Worm (Caenorhabditis elegans) whole organism, young adult: ENCODE data around the gene sru-21.
A peak's percentile ranks its signal among the peaks of the same experiment; 100 is the strongest.

ENCODE experiments used
- B0336.3 ChIP-seq: fragments of 200-800 bp; sonication (Bioruptor generic); IDR thresholded peaks from 2 replicates; pipeline ENCODE4 v1.3.6; 2022; ENCODE audit warnings: missing genetic modification characterization, missing compliant biosample characterization
- F23B12.7 ChIP-seq: sonication (generic microtip); optimal IDR thresholded peaks from 2 replicates; lab custom pipeline; 2017; ENCODE audit warnings: missing genetic modification characterization, mild to moderate bottlenecking, missing compliant biosample characterization, antibody characterized with exemption, moderate library complexity; ENCODE audit not compliant: insufficient read depth
- F37B4.10 ChIP-seq: fragments of 200-800 bp; sonication (Bioruptor generic); IDR thresholded peaks from 2 replicates; pipeline ENCODE4 v1.3.6; 2022; ENCODE audit warnings: missing genetic modification characterization, missing compliant biosample characterization
- F55B11.4 ChIP-seq: sonication (generic microtip); optimal IDR thresholded peaks from 2 replicates; lab custom pipeline; 2016; ENCODE audit warnings: missing compliant biosample characterization, missing genetic modification characterization, borderline replicate concordance; ENCODE audit not compliant: insufficient read depth
- K12H6.12 ChIP-seq: fragments of 200-800 bp; sonication (Bioruptor generic); optimal IDR thresholded peaks from 2 replicates; lab custom pipeline; 2018; ENCODE audit warnings: mild to moderate bottlenecking, missing genetic modification characterization, missing compliant biosample characterization
- Y56A3A.18 ChIP-seq: fragments of 200-800 bp; sonication (Bioruptor generic); IDR thresholded peaks from 2 replicates; pipeline ENCODE4 v1.3.6; 2022; ENCODE audit warnings: missing genetic modification reagents, missing genetic modification characterization, missing compliant biosample characterization
- cebp-1 ChIP-seq, 2 experiments: fragments of 200-800 bp in 1 of 2; sonication (Bioruptor generic) in 1 of 2; sonication (generic microtip) in 1 of 2; IDR thresholded peaks in 1 of 2; optimal IDR thresholded peaks in 1 of 2; 2 replicates each; pipeline versions ENCODE4 v1.3.6 to Lab custom; 2017 to 2022; ENCODE audit warnings: missing compliant biosample characterization in 2 of 2, missing genetic modification characterization in 2 of 2, mild to moderate bottlenecking in 1 of 2, missing genetic modification reagents in 1 of 2, moderate library complexity in 1 of 2
- cebp-2 ChIP-seq: fragments of 200-800 bp; sonication (Bioruptor generic); IDR thresholded peaks from 2 replicates; pipeline ENCODE4 v1.3.6; 2022; ENCODE audit warnings: missing genetic modification characterization, missing compliant biosample characterization
- ceh-91 ChIP-seq: fragments of 200-800 bp; sonication (Bioruptor generic); IDR thresholded peaks from 2 replicates; pipeline ENCODE4 v1.3.6; 2022; ENCODE audit warnings: missing genetic modification reagents, missing genetic modification characterization, missing compliant biosample characterization
- chd-7 ChIP-seq: sonication (generic microtip); optimal IDR thresholded peaks from 2 replicates; lab custom pipeline; 2016; ENCODE audit warnings: mild to moderate bottlenecking, missing genetic modification characterization, moderate library complexity, missing compliant biosample characterization
- efl-1 ChIP-seq: fragments of 150-350 bp; optimal IDR thresholded peaks from 2 replicates; lab custom pipeline; 2014; ENCODE audit warnings: missing biosample characterization, missing genetic modification reagents, missing genetic modification characterization
- egrh-3 ChIP-seq: fragments of 200-800 bp; sonication (Bioruptor generic); IDR thresholded peaks from 2 replicates; pipeline ENCODE4 v1.3.6; 2022; ENCODE audit warnings: missing genetic modification reagents, missing genetic modification characterization, missing compliant biosample characterization
- hmg-1.2 ChIP-seq: fragments of 200-800 bp; sonication (Bioruptor generic); IDR thresholded peaks from 2 replicates; pipeline ENCODE4 v1.3.6; 2022; ENCODE audit warnings: missing genetic modification reagents, missing genetic modification characterization, missing compliant biosample characterization
- lsy-27 ChIP-seq: sonication (generic microtip); optimal IDR thresholded peaks from 2 replicates; lab custom pipeline; 2017; ENCODE audit warnings: missing genetic modification characterization, mild to moderate bottlenecking, missing compliant biosample characterization, antibody characterized with exemption, missing genotype, borderline replicate concordance; ENCODE audit not compliant: insufficient read depth
- madf-10 ChIP-seq: sonication (generic microtip); optimal IDR thresholded peaks from 2 replicates; lab custom pipeline; 2016; ENCODE audit warnings: mild to moderate bottlenecking, missing genetic modification characterization, missing compliant biosample characterization
- madf-6 ChIP-seq: fragments of 200-800 bp; sonication (Bioruptor generic); IDR thresholded peaks from 2 replicates; pipeline ENCODE4 v1.3.6; 2022; ENCODE audit warnings: missing genetic modification reagents, missing genetic modification characterization, missing compliant biosample characterization
- mel-28 ChIP-seq: sonication (generic microtip); optimal IDR thresholded peaks from 2 replicates; lab custom pipeline; 2016; ENCODE audit warnings: borderline replicate concordance, mild to moderate bottlenecking, missing genetic modification characterization, missing compliant biosample characterization
- mxl-1 ChIP-seq: sonication (generic microtip); optimal IDR thresholded peaks from 2 replicates; lab custom pipeline; 2016; ENCODE audit warnings: missing genetic modification characterization, missing compliant biosample characterization
- nhr-80 ChIP-seq: sonication (generic microtip); optimal IDR thresholded peaks from 2 replicates; lab custom pipeline; 2016; ENCODE audit warnings: missing genetic modification characterization, missing compliant biosample characterization
- rcor-1 ChIP-seq: fragments of 200-800 bp; sonication (Bioruptor generic); IDR thresholded peaks from 2 replicates; pipeline ENCODE4 v1.3.6; 2022; ENCODE audit warnings: missing genetic modification reagents, missing genetic modification characterization, missing compliant biosample characterization
- sea-2 ChIP-seq: fragments of 200-800 bp; sonication (Bioruptor generic); IDR thresholded peaks from 2 replicates; pipeline ENCODE4 v1.3.6; 2022; ENCODE audit warnings: missing genetic modification characterization, missing compliant biosample characterization
- snpc-1.1 ChIP-seq: sonication (generic microtip); optimal IDR thresholded peaks from 2 replicates; lab custom pipeline; 2017; ENCODE audit warnings: missing genetic modification characterization, mild to moderate bottlenecking, missing compliant biosample characterization, antibody characterized with exemption, moderate library complexity, missing genotype, missing genetic modification reagents; ENCODE audit not compliant: insufficient read depth
- snpc-4 ChIP-seq, 5 experiments: fragments of 150-350 bp in 1 of 5; sonication (generic microtip) in 4 of 5; optimal IDR thresholded peaks; 2 replicates each; lab custom pipeline; 2014 to 2018; ENCODE audit warnings: missing genetic modification characterization in 5 of 5, missing biosample characterization in 3 of 5, antibody characterized with exemption in 2 of 5, mild to moderate bottlenecking in 2 of 5, missing compliant biosample characterization in 2 of 5, missing genotype in 2 of 5, moderate library complexity in 2 of 5, missing genetic modification reagents in 1 of 5
- tbp1 ChIP-seq: fragments of 200-800 bp; sonication (Bioruptor generic); optimal IDR thresholded peaks from 2 replicates; lab custom pipeline; 2018; ENCODE audit warnings: mild to moderate bottlenecking, missing genetic modification characterization, missing compliant biosample characterization
- tbx-9 ChIP-seq: sonication (generic microtip); optimal IDR thresholded peaks from 2 replicates; lab custom pipeline; 2016; ENCODE audit warnings: borderline replicate concordance, missing genetic modification characterization, inconsistent platforms, missing compliant biosample characterization
- tlf-1 ChIP-seq: fragments of 200-800 bp; sonication (Bioruptor generic); optimal IDR thresholded peaks from 2 replicates; lab custom pipeline; 2018; ENCODE audit warnings: mild to moderate bottlenecking, missing genetic modification characterization, missing compliant biosample characterization
- unc-130 ChIP-seq: sonication (generic microtip); optimal IDR thresholded peaks from 2 replicates; lab custom pipeline; 2016; ENCODE audit warnings: missing genetic modification reagents, missing genetic modification characterization, missing compliant biosample characterization
- xnd-1 ChIP-seq: sonication (generic microtip); optimal IDR thresholded peaks from 2 replicates; lab custom pipeline; 2016; ENCODE audit warnings: missing genotype, missing genetic modification reagents, missing genetic modification characterization, missing compliant biosample characterization
- ztf-22 ChIP-seq: fragments of 200-800 bp; sonication (Bioruptor generic); optimal IDR thresholded peaks from 2 replicates; lab custom pipeline; 2018; ENCODE audit warnings: mild to moderate bottlenecking, missing genetic modification characterization, moderate library complexity, missing compliant biosample characterization
- ztf-26 ChIP-seq: sonication (generic microtip); optimal IDR thresholded peaks from 2 replicates; lab custom pipeline; 2017; ENCODE audit warnings: missing genetic modification characterization, missing compliant biosample characterization

sru-21 gene

DNA sequence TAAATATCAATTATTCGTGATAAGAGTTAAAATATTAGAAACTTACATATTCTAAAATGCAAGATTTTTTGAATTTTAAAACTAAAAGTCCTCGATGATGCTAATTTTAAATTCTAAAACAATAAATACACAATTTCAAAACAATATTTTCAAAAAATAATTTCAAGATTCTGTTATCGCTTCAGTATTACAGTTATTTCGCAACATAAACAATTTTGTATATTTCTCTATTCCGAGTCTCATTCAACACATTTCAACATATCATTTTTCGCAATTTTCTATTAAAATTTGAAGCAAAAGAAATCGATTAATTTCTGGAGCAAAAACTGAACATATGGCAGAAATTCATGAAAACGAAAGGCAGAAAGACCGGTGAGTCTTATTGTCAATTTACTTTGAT lies 6.6 kb downstream of the sru-21 start, which contains the start of gene fbxa-98:
fbxa-98 (plus strand) TSS at position 243 of the 400 bp plus-strand sequence.
- no peak for TF ChIP-seq ztf-22 (GFP tag; lab: Kevin White, UChicago)
- TF ChIP-seq mel-28 (tag; lab: Kevin White, UChicago): no peak
- peak; percentile 81; the same call in 1 of the 2 replicates for TF ChIP-seq cebp-1 (GFP tag; IDR thresholded peaks at IDR 0.05; lab: Robert Waterston, UW)
- TF ChIP-seq cebp-1 (tag; optimal IDR thresholded peaks at IDR 0.05; lab: Kevin White, UChicago): no peak

DNA sequence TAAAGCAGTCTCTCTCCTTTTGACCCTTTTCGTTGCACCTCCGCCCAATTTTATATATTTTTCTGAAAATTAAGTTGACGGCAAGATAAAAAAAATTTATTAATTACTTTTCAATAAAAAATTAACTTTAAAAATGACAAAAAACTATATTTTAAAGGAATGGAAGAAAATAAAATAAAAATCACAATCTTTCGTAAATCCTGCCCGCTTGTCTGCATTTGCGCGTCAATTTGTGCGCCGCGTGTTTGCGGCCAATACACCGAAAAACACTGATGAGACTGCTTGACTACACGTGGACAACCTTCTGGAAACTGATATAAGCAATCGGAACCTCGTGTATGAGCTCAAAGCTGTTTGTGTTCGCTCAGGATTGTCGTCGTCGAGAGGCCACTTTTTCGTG lies 10.4 kb downstream of the sru-21 start, which contains the start of gene C08F11.7:
C08F11.7 (plus strand) TSS at position 301 of the 400 bp plus-strand sequence.
- TF ChIP-seq snpc-4 (GFP tag; optimal IDR thresholded peaks at IDR 0.05; lab: Kevin White, UChicago): no peak
- TF ChIP-seq snpc-4 (tag; optimal IDR thresholded peaks at IDR 0.05; lab: Kevin White, UChicago): peak in 1 of 4 experiments; percentile 68
- no peak for TF ChIP-seq egrh-3 (GFP tag; lab: Robert Waterston, UW)

DNA sequence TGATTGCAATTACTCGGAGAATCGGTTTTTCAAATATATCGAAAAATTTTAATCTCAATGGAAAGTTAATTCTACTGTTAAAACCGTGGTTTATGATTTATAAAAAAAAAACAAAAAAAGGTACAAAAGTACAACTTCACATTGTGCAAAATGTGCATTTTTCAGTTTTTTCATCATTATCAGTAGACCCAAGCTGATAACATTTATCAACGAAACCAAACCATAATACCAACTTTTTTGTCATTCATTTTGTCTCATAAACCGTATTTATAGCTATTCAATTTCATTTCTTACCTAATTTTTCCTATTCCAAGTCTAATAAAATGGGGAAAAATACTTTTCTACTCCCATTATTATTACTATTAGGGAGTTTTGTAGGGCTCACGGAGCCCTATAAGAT lies 12.5 kb downstream of the sru-21 start, which contains the start of gene ugt-22:
ugt-22 (plus strand) TSS at position 234 of the 400 bp plus-strand sequence.
- TF ChIP-seq nhr-80 (tag; lab: Kevin White, UChicago): peak; percentile 50
- no peak for TF ChIP-seq mel-28 (tag; lab: Kevin White, UChicago)

DNA sequence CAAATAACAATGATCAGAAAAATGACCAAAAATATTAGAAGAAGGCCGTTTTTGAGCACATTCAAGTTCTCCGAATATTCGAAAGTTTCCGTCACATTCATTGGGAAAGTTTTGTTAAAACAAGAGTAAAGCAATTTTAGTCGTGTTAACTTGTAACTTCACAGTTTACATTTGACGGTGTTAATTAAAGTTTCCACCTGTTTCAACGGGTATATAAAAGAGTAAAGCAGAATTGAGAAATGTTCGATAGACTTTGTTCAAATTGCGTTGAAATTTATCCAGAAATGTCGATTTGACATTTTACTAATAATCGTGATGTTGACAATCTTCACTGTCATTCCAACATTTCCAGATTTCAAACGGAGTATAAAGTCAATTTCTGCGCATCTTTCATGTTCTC lies 19.3 kb downstream of the sru-21 start, which contains the start of gene srz-29:
srz-29 (minus strand) TSS at position 101 of the 400 bp plus-strand sequence.
- TF ChIP-seq K12H6.12 (tag; lab: Kevin White, UChicago): no peak

DNA sequence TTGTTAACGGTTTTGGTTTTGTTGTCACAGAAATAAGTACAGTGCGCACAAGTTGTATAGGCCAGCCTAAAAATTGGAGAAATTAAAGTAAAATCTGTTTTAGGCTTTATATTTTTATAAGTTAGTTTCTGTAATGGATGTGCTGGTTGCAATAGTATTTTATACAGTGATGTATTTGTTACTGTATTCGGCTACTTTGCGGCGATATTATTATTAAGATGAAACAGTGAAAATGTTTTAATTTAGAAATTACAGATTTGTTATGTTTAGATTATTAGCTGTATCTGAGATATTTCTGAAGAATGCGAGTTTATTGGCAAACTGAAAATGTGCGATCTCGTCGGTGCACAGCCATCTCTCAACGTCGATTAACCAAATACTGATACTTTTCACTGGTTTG lies 21.0 kb downstream of the sru-21 start, which contains the start of gene ule-4:
ule-4 (minus strand) TSS at position 101 of the 400 bp plus-strand sequence.
- TF ChIP-seq B0336.3 (GFP tag; lab: Robert Waterston, UW) (no peak), tlf-1 (GFP tag; lab: Kevin White, UChicago) (no peak), xnd-1 (no peak), ztf-26 (tag; lab: Kevin White, UChicago) (no peak), Y56A3A.18 (GFP tag; lab: Robert Waterston, UW) (no peak), snpc-1.1 (tag; lab: Kevin White, UChicago) (no peak), unc-130 (GFP tag; lab: Kevin White, UChicago) (no peak), F37B4.10 (no peak), F55B11.4 (tag; lab: Kevin White, UChicago) (no peak), cebp-2 (no peak), madf-6 (GFP tag; lab: Robert Waterston, UW) (no peak), efl-1 (GFP tag; lab: Kevin White, UChicago) (no peak), sea-2 (no peak), mxl-1 (no peak)
- TF ChIP-seq, all 124 proteins: peak for 0

DNA sequence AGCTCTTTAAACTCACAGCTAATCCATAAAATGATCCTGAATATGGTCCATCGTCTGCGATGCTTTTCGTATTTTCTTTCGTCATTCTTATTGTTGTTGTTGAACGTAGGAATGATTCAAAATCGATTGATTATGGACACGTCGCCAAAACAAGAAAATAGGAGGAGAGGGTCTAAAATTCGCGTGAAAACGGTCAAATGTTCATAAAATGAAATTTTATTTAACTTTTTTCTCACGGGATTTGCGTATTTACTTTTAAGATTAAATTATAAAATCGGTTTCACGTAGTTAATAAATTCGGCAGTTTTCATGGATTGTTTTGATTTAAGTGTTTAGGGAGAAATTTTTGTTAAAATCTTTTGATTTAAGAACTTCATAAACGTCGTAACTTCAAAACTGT lies 22.6 kb downstream of the sru-21 start, which contains the start of gene C08F11.10:
C08F11.10 (minus strand) TSS at position 101 of the 400 bp plus-strand sequence.
- no peak for TF ChIP-seq ceh-91 (GFP tag; lab: Robert Waterston, UW)
- TF ChIP-seq F23B12.7 (tag; lab: Kevin White, UChicago): no peak
- TF ChIP-seq ztf-22 (GFP tag; lab: Kevin White, UChicago): no peak
- TF ChIP-seq madf-10 (tag; lab: Kevin White, UChicago): no peak
- TF ChIP-seq lsy-27 (tag; lab: Kevin White, UChicago): no peak

DNA sequence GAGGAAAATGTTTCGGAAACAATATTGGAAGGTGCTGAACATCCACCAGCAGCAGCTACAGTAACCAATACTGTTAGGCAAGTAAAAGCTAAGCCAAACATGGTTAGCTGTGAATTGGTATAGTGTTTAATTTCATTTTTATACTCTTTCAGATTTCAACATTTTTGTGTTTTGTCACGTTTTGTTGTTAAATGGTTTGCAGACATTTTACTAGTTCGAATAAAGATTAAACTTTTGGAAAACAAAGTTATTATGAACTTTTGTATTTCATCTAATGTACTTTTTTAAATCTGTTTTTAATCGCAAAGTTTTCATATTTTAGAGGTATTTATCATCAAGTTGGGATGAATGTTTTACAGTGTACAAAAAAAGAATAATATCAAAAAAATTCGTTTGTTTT lies 23.7 kb downstream of the sru-21 start, which contains the start of gene C08F11.17:
C08F11.17 (minus strand) TSS at position 101 of the 400 bp plus-strand sequence.
- TF ChIP-seq rcor-1 (no peak), snpc-1.1 (tag; lab: Kevin White, UChicago) (no peak), ztf-26 (tag; lab: Kevin White, UChicago) (no peak), tbp1 (GFP tag; lab: Kevin White, UChicago) (no peak), hmg-1.2 (GFP tag; lab: Robert Waterston, UW) (no peak), chd-7 (tag; lab: Kevin White, UChicago) (no peak), tbx-9 (tag; lab: Kevin White, UChicago) (no peak)
